Worm (Caenorhabditis elegans) whole organism, late embryonic: ENCODE measurements around the gene spp-30.

Experiments
- C08G9.2 ChIP-seq: sonication (generic microtip); optimal IDR thresholded peaks from 2 replicates; lab custom pipeline; 2016; ENCODE audit warnings: mild to moderate bottlenecking, missing genetic modification characterization, moderate library complexity, missing compliant biosample characterization
- K02D7.2 ChIP-seq: sonication (generic microtip); optimal IDR thresholded peaks from 2 replicates; lab custom pipeline; 2017; ENCODE audit warnings: mild to moderate bottlenecking, missing genetic modification characterization, missing compliant biosample characterization
- K09A11.1 ChIP-seq: sonication (generic microtip); optimal IDR thresholded peaks from 2 replicates; lab custom pipeline; 2017; ENCODE audit warnings: antibody characterized with exemption, mild to moderate bottlenecking, missing genetic modification characterization, missing compliant biosample characterization; ENCODE audit not compliant: insufficient read depth
- T23F11.4 ChIP-seq: fragments of 200-800 bp; sonication (Bioruptor generic); optimal IDR thresholded peaks from 2 replicates; lab custom pipeline; 2018; ENCODE audit warnings: mild to moderate bottlenecking, missing genetic modification characterization, missing compliant biosample characterization
- Y22D7AL.16 ChIP-seq: sonication (generic microtip); optimal IDR thresholded peaks from 2 replicates; lab custom pipeline; 2016; ENCODE audit warnings: missing genetic modification characterization, missing compliant biosample characterization
- ama-1 ChIP-seq: fragments of 150-350 bp; optimal IDR thresholded peaks from 2 replicates; lab custom pipeline; 2014
- ceh-14 ChIP-seq: sonication (generic microtip); optimal IDR thresholded peaks from 2 replicates; lab custom pipeline; 2016; ENCODE audit warnings: missing genotype, missing genetic modification characterization, missing compliant biosample characterization
- ceh-19 ChIP-seq: fragments of 200-800 bp; sonication (Bioruptor generic); optimal IDR thresholded peaks from 2 replicates; lab custom pipeline; 2018; ENCODE audit warnings: mild to moderate bottlenecking, missing genetic modification characterization, missing compliant biosample characterization
- ceh-2 ChIP-seq: sonication (generic microtip); optimal IDR thresholded peaks from 2 replicates; lab custom pipeline; 2016; ENCODE audit warnings: missing genotype, missing genetic modification characterization, missing compliant biosample characterization
- ceh-31 ChIP-seq: sonication (generic microtip); optimal IDR thresholded peaks from 2 replicates; lab custom pipeline; 2016; ENCODE audit warnings: missing genetic modification characterization, missing compliant biosample characterization
- ceh-34 ChIP-seq: sonication (generic microtip); optimal IDR thresholded peaks from 2 replicates; lab custom pipeline; 2016; ENCODE audit warnings: mild to moderate bottlenecking, missing genetic modification characterization, missing compliant biosample characterization
- ceh-45 ChIP-seq: fragments of 200-800 bp; sonication (Bioruptor generic); IDR thresholded peaks from 2 replicates; pipeline ENCODE4 v1.3.6; 2022; ENCODE audit warnings: missing genetic modification reagents, missing genetic modification characterization, missing compliant biosample characterization
- ceh-6 ChIP-seq: fragments of 200-800 bp; sonication (Bioruptor generic); optimal IDR thresholded peaks from 2 replicates; lab custom pipeline; 2018; ENCODE audit warnings: mild to moderate bottlenecking, missing genetic modification characterization, missing compliant biosample characterization
- ceh-9 ChIP-seq: sonication (generic microtip); optimal IDR thresholded peaks from 2 replicates; lab custom pipeline; 2016; ENCODE audit warnings: mild to moderate bottlenecking, missing genetic modification characterization, inconsistent platforms, missing compliant biosample characterization
- che-1 ChIP-seq: sonication (generic microtip); optimal IDR thresholded peaks from 2 replicates; lab custom pipeline; 2016; ENCODE audit warnings: mild to moderate bottlenecking, missing genetic modification characterization, missing compliant biosample characterization
- elt-2 ChIP-seq: sonication (generic microtip); optimal IDR thresholded peaks from 2 replicates; lab custom pipeline; 2016; ENCODE audit warnings: missing genetic modification reagents, missing genetic modification characterization, missing compliant biosample characterization
- ets-4 ChIP-seq: sonication (generic microtip); optimal IDR thresholded peaks from 2 replicates; lab custom pipeline; 2016; ENCODE audit warnings: missing genetic modification characterization, missing compliant biosample characterization
- eyg-1 ChIP-seq: sonication (generic microtip); optimal IDR thresholded peaks from 2 replicates; lab custom pipeline; 2016; ENCODE audit warnings: missing genotype, missing genetic modification characterization, missing compliant biosample characterization
- fkh-10 ChIP-seq: fragments of 150-350 bp; optimal IDR thresholded peaks from 2 replicates; lab custom pipeline; 2014; ENCODE audit warnings: missing biosample characterization, missing genetic modification reagents, missing genetic modification characterization
- fkh-6 ChIP-seq: sonication (generic microtip); optimal IDR thresholded peaks from 2 replicates; lab custom pipeline; 2016; ENCODE audit warnings: missing genetic modification characterization, missing compliant biosample characterization
- hlh-13 ChIP-seq: fragments of 200-800 bp; sonication (Bioruptor generic); optimal IDR thresholded peaks from 2 replicates; lab custom pipeline; 2018; ENCODE audit warnings: mild to moderate bottlenecking, missing genetic modification characterization, missing compliant biosample characterization
- hlh-15 ChIP-seq: sonication (generic microtip); optimal IDR thresholded peaks from 2 replicates; lab custom pipeline; 2016; ENCODE audit warnings: missing genetic modification characterization, missing compliant biosample characterization
- hlh-30 ChIP-seq: sonication (generic microtip); optimal IDR thresholded peaks from 2 replicates; lab custom pipeline; 2017; ENCODE audit warnings: antibody characterized with exemption, missing genetic modification characterization, missing compliant biosample characterization; ENCODE audit not compliant: insufficient read depth
- hlh-8 ChIP-seq: sonication (generic microtip); optimal IDR thresholded peaks from 2 replicates; lab custom pipeline; 2016; ENCODE audit warnings: missing genotype, missing genetic modification characterization, missing compliant biosample characterization
- lin-11 ChIP-seq: fragments of 200-800 bp; sonication (Bioruptor generic); optimal IDR thresholded peaks from 2 replicates; lab custom pipeline; 2018; ENCODE audit warnings: mild to moderate bottlenecking, missing genetic modification characterization, missing compliant biosample characterization
- madf-2 ChIP-seq: sonication (generic microtip); optimal IDR thresholded peaks from 2 replicates; lab custom pipeline; 2017; ENCODE audit warnings: missing genetic modification characterization, missing compliant biosample characterization
- mec-3 ChIP-seq: sonication (generic microtip); optimal IDR thresholded peaks from 2 replicates; lab custom pipeline; 2016; ENCODE audit warnings: borderline replicate concordance, missing genetic modification characterization, missing compliant biosample characterization
- nhr-11 ChIP-seq: fragments of 150-350 bp; optimal IDR thresholded peaks from 2 replicates; lab custom pipeline; 2014; ENCODE audit warnings: missing biosample characterization, missing genetic modification characterization
- nhr-232 ChIP-seq: sonication (generic microtip); optimal IDR thresholded peaks from 2 replicates; lab custom pipeline; 2016; ENCODE audit warnings: missing genetic modification characterization, missing compliant biosample characterization
- pros-1 ChIP-seq: fragments of 150-350 bp; optimal IDR thresholded peaks from 2 replicates; lab custom pipeline; 2014; ENCODE audit warnings: missing biosample characterization, missing genetic modification reagents, missing genetic modification characterization
- rnt-1 ChIP-seq: sonication (generic microtip); optimal IDR thresholded peaks from 2 replicates; lab custom pipeline; 2016; ENCODE audit warnings: missing genetic modification characterization, missing compliant biosample characterization
- sdc-2 ChIP-seq: sonication (generic microtip); optimal IDR thresholded peaks from 2 replicates; lab custom pipeline; 2016; ENCODE audit warnings: missing genotype, missing genetic modification characterization, missing compliant biosample characterization
- sox-4 ChIP-seq: sonication (generic microtip); optimal IDR thresholded peaks from 2 replicates; lab custom pipeline; 2017; ENCODE audit warnings: mild to moderate bottlenecking, missing genetic modification characterization, inconsistent platforms, missing compliant biosample characterization
- syd-9 ChIP-seq: sonication (generic microtip); optimal IDR thresholded peaks from 2 replicates; lab custom pipeline; 2016; ENCODE audit warnings: mild to moderate bottlenecking, missing genetic modification characterization, moderate library complexity, missing compliant biosample characterization
- tbx-2 ChIP-seq: sonication (generic microtip); optimal IDR thresholded peaks from 2 replicates; lab custom pipeline; 2016; ENCODE audit warnings: missing genetic modification characterization, missing compliant biosample characterization
- tbx-7 ChIP-seq: sonication (generic microtip); optimal IDR thresholded peaks from 2 replicates; lab custom pipeline; 2016; ENCODE audit warnings: missing genotype, missing genetic modification characterization, missing compliant biosample characterization
- unc-3 ChIP-seq, 2 experiments: fragments of 200-800 bp in 1 of 2; sonication (Bioruptor generic) in 1 of 2; sonication (generic microtip) in 1 of 2; conservative IDR thresholded peaks in 1 of 2; optimal IDR thresholded peaks in 1 of 2; 2 replicates each; pipeline versions ENCODE4 v1.3.6 to Lab custom; 2016 to 2022; ENCODE audit warnings: missing compliant biosample characterization in 2 of 2, missing genetic modification characterization in 2 of 2, missing genetic modification reagents in 1 of 2
- unc-42 ChIP-seq: sonication (generic microtip); optimal IDR thresholded peaks from 2 replicates; lab custom pipeline; 2016; ENCODE audit warnings: missing genotype, missing genetic modification characterization, missing compliant biosample characterization
- zip-5 ChIP-seq: sonication (generic microtip); optimal IDR thresholded peaks from 2 replicates; lab custom pipeline; 2016; ENCODE audit warnings: missing genetic modification characterization, missing compliant biosample characterization
- ztf-16 ChIP-seq: sonication (generic microtip); optimal IDR thresholded peaks from 2 replicates; lab custom pipeline; 2017; ENCODE audit warnings: missing genetic modification characterization, missing compliant biosample characterization

spp-30 gene

ce11 chrX:11664184-11664583, 35.7 kb upstream of the spp-30 start:
- TF ChIP-seq ceh-14 (tag; lab: Kevin White, UChicago): no peak
- TF ChIP-seq lin-11 (tag; lab: Kevin White, UChicago): no peak
- no peak for TF ChIP-seq che-1
- no peak for TF ChIP-seq fkh-10 (GFP tag; lab: Kevin White, UChicago)
- TF ChIP-seq tbx-7: no peak
- no peak for TF ChIP-seq T23F11.4 (GFP tag; lab: Kevin White, UChicago)
- TF ChIP-seq K02D7.2 (tag; lab: Kevin White, UChicago): no peak
- TF ChIP-seq Y22D7AL.16 (tag; lab: Kevin White, UChicago): no peak
- no peak for TF ChIP-seq nhr-232
- no peak for TF ChIP-seq ama-1 (lab: Kevin White, UChicago)
- no peak for TF ChIP-seq ceh-34 (tag; lab: Kevin White, UChicago)
- no peak for TF ChIP-seq unc-3 (GFP tag; conservative IDR thresholded peaks at IDR 0.05; lab: Robert Waterston, UW)
- no peak for TF ChIP-seq unc-3 (tag; optimal IDR thresholded peaks at IDR 0.05; lab: Kevin White, UChicago)
- no peak for TF ChIP-seq hlh-13 (GFP tag; lab: Kevin White, UChicago)
- no peak for TF ChIP-seq zip-5 (tag; lab: Kevin White, UChicago)
- no peak for TF ChIP-seq madf-2 (tag; lab: Kevin White, UChicago)
- TF ChIP-seq ets-4 (tag; lab: Kevin White, UChicago): no peak
- TF ChIP-seq sox-4 (tag; lab: Kevin White, UChicago): no peak
- TF ChIP-seq nhr-11 (tag; lab: Kevin White, UChicago): no peak
- TF ChIP-seq ceh-31: no peak

DNA sequence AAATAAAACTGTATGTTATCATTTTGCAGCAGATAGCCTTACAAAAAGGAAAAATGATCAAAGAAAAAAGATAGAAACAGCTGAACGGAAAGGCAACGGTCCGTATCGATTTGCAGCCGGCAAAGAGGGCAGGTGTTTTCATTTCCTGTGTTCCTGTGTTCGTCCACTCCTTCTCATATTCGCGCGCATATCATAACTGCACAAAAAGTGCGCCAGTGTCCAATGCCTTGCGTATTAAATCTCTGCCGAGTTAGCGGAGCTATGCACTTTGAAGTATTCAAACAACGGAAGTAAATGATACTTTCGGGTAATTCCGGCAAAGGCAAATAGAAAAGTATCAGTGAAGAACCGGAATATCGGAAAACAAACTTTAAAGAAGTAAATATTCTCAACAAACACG, 34.1 kb upstream of the spp-30 start:
- TF ChIP-seq fkh-6 (tag; lab: Kevin White, UChicago): no peak
- TF ChIP-seq ceh-19 (GFP tag; lab: Kevin White, UChicago): peak; percentile 4
- TF ChIP-seq nhr-11 (tag; lab: Kevin White, UChicago): no peak
- TF ChIP-seq elt-2 (tag; lab: Kevin White, UChicago): peak; percentile 48
- no peak for TF ChIP-seq K02D7.2 (tag; lab: Kevin White, UChicago)
- TF ChIP-seq sox-4 (tag; lab: Kevin White, UChicago): no peak
- TF ChIP-seq syd-9: no peak
- TF ChIP-seq K09A11.1: no peak
- TF ChIP-seq hlh-8: no peak
- TF ChIP-seq ets-4 (tag; lab: Kevin White, UChicago): no peak
- TF ChIP-seq tbx-2 (tag; lab: Kevin White, UChicago): peak; percentile 10
- peak; percentile 31 for TF ChIP-seq ceh-34 (tag; lab: Kevin White, UChicago)
- TF ChIP-seq hlh-15 (tag; lab: Kevin White, UChicago): no peak
- TF ChIP-seq rnt-1 (tag; lab: Kevin White, UChicago): no peak
- no peak for TF ChIP-seq ceh-45 (GFP tag; lab: Robert Waterston, UW)
- no peak for TF ChIP-seq hlh-13 (GFP tag; lab: Kevin White, UChicago)
- TF ChIP-seq ztf-16 (tag; lab: Kevin White, UChicago): no peak
- TF ChIP-seq Y22D7AL.16 (tag; lab: Kevin White, UChicago): no peak
- TF ChIP-seq fkh-10 (GFP tag; lab: Kevin White, UChicago): no peak
- no peak for TF ChIP-seq unc-42
- no peak for TF ChIP-seq zip-5 (tag; lab: Kevin White, UChicago)
- TF ChIP-seq ceh-2 (tag; lab: Kevin White, UChicago): no peak
- no peak for TF ChIP-seq T23F11.4 (GFP tag; lab: Kevin White, UChicago)
- TF ChIP-seq ama-1 (lab: Kevin White, UChicago): no peak
- TF ChIP-seq hlh-30: no peak
- no peak for TF ChIP-seq ceh-9 (tag; lab: Kevin White, UChicago)
- TF ChIP-seq C08G9.2 (tag; lab: Kevin White, UChicago): no peak
- no peak for TF ChIP-seq sdc-2
- TF ChIP-seq ceh-6 (GFP tag; lab: Kevin White, UChicago): peak; percentile 47
- TF ChIP-seq pros-1 (tag; lab: Kevin White, UChicago): no peak
- TF ChIP-seq mec-3 (tag; lab: Kevin White, UChicago): no peak
- TF ChIP-seq nhr-232: peak; percentile 2
- TF ChIP-seq eyg-1 (tag; lab: Kevin White, UChicago): no peak
- peak; percentile 18 for TF ChIP-seq che-1
